Fruit fly (Drosophila melanogaster) whole organism, larva: ENCODE measurements around the gene Cyp6v1.
"Not testable (repeated sequence)": the region's sequence is repeated elsewhere in the genome, so short reads cannot be mapped to it uniquely, and the experiment has no call there.

Source experiments
- noc ChIP-seq: fragments of 200-800 bp; sonication (Bioruptor generic); optimal IDR thresholded peaks from 3 replicates; lab custom pipeline; 2019; ENCODE audit warnings: missing biosample characterization, mild to moderate bottlenecking, missing genetic modification characterization, moderate library complexity

Cyp6v1 gene

dm6 chrX:20656535-20657350 is at the start of gene Cyp6v1:
Gene Cyp6v1, plus strand, starts transcription at chrX:20657122.
- peak; percentile 78 for TF ChIP-seq noc

- TF ChIP-seq noc = no peak
Observed at dm6 chrX:20612979-20613378, 43.9 kb upstream of the Cyp6v1 start.

dm6 chrX:20623673-20624072 is 33.2 kb upstream of the Cyp6v1 start, which contains the start of gene RunxA:
Gene RunxA, minus strand, starts transcription at chrX:20623773.
- no peak for TF ChIP-seq noc

dm6 chrX:20629360-20629759 is 27.6 kb upstream of the Cyp6v1 start:
- TF ChIP-seq noc = no peak

dm6 chrX:20631160-20631559 is 25.8 kb upstream of the Cyp6v1 start:
- no peak for TF ChIP-seq noc

- no peak for TF ChIP-seq noc
Observed at dm6 chrX:20632115-20632514, 24.8 kb upstream of the Cyp6v1 start.

- no peak for TF ChIP-seq noc
Observed at dm6 chrX:20636724-20637123, 20.2 kb upstream of the Cyp6v1 start.

dm6 chrX:20638054-20638453 is 18.9 kb upstream of the Cyp6v1 start:
- TF ChIP-seq noc = no peak

- no peak for TF ChIP-seq noc
Observed at dm6 chrX:20643385-20643784, 13.5 kb upstream of the Cyp6v1 start.

dm6 chrX:20643964-20644363 is 13.0 kb upstream of the Cyp6v1 start:
- TF ChIP-seq noc = no peak

dm6 chrX:20646223-20646622 is 10.7 kb upstream of the Cyp6v1 start:
- TF ChIP-seq noc = no peak

dm6 chrX:20652353-20652752 is 4.6 kb upstream of the Cyp6v1 start:
- TF ChIP-seq noc = no peak

- TF ChIP-seq noc = no peak
Observed at dm6 chrX:20654954-20655391, 1.9 kb upstream of the Cyp6v1 start.

dm6 chrX:20658627-20659026 is 1.7 kb downstream of the Cyp6v1 start:
- TF ChIP-seq noc = no peak

- no peak for TF ChIP-seq noc
Observed at dm6 chrX:20661612-20662228, 4.8 kb downstream of the Cyp6v1 start, which contains the start of gene CG1835. Gene CG1835, plus strand, starts transcription at chrX:20661917.

- no peak for TF ChIP-seq noc
Observed at dm6 chrX:20662919-20663557, 6.1 kb downstream of the Cyp6v1 start.

dm6 chrX:20666356-20666755 is 9.4 kb downstream of the Cyp6v1 start:
- TF ChIP-seq noc = no peak

dm6 chrX:20676963-20677362 is 20.0 kb downstream of the Cyp6v1 start, which contains the start of gene hydra:
Gene hydra, minus strand, starts transcription at chrX:20677063.
- not testable (repeated sequence) for TF ChIP-seq noc
